Fruit fly (Drosophila melanogaster) whole organism, wandering third instar larva: Measurements from ENCODE around the gene CG31360.

ENCODE experiments used
- Abd-B ChIP-seq: fragments of >200 bp; optimal IDR thresholded peaks from 2 replicates; lab custom pipeline; 2017; ENCODE audit warnings: missing biosample characterization, missing genetic modification characterization
- Myc ChIP-seq: fragments of >200 bp; optimal IDR thresholded peaks from 2 replicates; lab custom pipeline; 2017
- br ChIP-seq: fragments of 200-800 bp; sonication (Bioruptor generic); optimal IDR thresholded peaks from 2 replicates; lab custom pipeline; 2016; ENCODE audit warnings: missing biosample characterization, missing genetic modification characterization
- dmrt93B ChIP-seq: fragments of 200-800 bp; sonication (Bioruptor generic); optimal IDR thresholded peaks from 2 replicates; lab custom pipeline; 2018; ENCODE audit warnings: missing biosample characterization, mild to moderate bottlenecking, missing genetic modification characterization
- fru ChIP-seq: fragments of 200-800 bp; sonication (Bioruptor generic); optimal IDR thresholded peaks from 3 replicates; lab custom pipeline; 2016; ENCODE audit warnings: missing biosample characterization, mild to moderate bottlenecking, missing genetic modification characterization
- sage ChIP-seq: fragments of 200-800 bp; sonication (Bioruptor generic); optimal IDR thresholded peaks from 2 replicates; lab custom pipeline; 2016; ENCODE audit warnings: missing biosample characterization, mild to moderate bottlenecking, missing genetic modification characterization

- no peak for TF ChIP-seq dmrt93B (GFP tag; lab: Kevin White, UChicago)
- no peak for TF ChIP-seq Abd-B (GFP tag; lab: Kevin White, UChicago)
- peak; percentile 28 for TF ChIP-seq br (GFP tag; lab: Kevin White, UChicago)
- TF ChIP-seq fru (GFP tag; lab: Kevin White, UChicago): peak; percentile 30
- TF ChIP-seq sage (GFP tag; lab: Kevin White, UChicago): no peak
- no peak for TF ChIP-seq Myc (lab: Kevin White, UChicago)
Observed at dm6 chr3R:17701131-17701593, 16.3 kb downstream of the CG31360 start.
